Worm (Caenorhabditis elegans) whole organism, young adult: ENCODE measurements around the gene cpz-2.

Experiments
- hmg-20 ChIP-seq: fragments of 200-800 bp; sonication (Bioruptor generic); IDR thresholded peaks from 2 replicates; pipeline ENCODE4 v1.3.6; 2022; ENCODE audit warnings: missing genetic modification reagents, missing genetic modification characterization, missing compliant biosample characterization
- xnd-1 ChIP-seq: sonication (generic microtip); optimal IDR thresholded peaks from 2 replicates; lab custom pipeline; 2016; ENCODE audit warnings: missing genotype, missing genetic modification reagents, missing genetic modification characterization, missing compliant biosample characterization

- TF ChIP-seq hmg-20 (no peak), xnd-1 (tag; lab: Kevin White, UChicago) (no peak)
Measured at ce11 chrV:13402524-13402923, 21.5 kb downstream of the cpz-2 start.
